Fruit fly (Drosophila melanogaster): Measurements from ENCODE around the gene Slc25A46b.
A peak's percentile ranks its signal among the peaks of the same experiment; 100 is the strongest.

The Slc25A46b gene

DNA sequence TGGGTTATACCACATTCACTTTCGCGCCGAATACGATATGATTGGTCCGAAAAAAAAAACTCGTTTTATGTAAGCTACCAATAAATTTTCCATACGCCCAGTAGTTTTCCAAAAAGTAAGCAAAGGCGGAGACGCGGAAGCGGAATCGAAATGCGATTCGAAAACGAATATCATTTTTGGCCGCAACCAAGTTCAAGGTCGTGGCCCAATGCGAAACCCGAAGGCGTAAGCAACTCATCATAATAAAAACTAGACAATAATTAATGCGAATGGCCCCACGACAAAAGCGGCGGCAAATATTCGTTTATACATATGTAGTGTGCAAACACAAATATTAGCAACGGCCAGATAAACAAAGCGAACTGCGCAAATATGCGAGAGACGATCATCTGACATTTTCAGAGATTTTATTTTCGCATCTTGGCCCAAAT is 40.1 kb downstream of the Slc25A46b start (continued):
- TF ChIP-seq PHDP (tag; optimal IDR thresholded peaks at IDR 0.05) (peak; percentile 38), wek (GFP tag; optimal IDR thresholded peaks at IDR 0.05) (no peak), vvl (GFP tag; IDR thresholded peaks at IDR 0.05) (peak; percentile 35; the same call in 1 of the 2 replicates), repo (GFP tag; optimal IDR thresholded peaks at IDR 0.05) (no peak), HLH54F (GFP tag; optimal IDR thresholded peaks at IDR 0.05) (peak; percentile 31), Adf1 (GFP tag; IDR thresholded peaks at IDR 0.05) (peak; percentile 38; the same call in 1 of the 2 replicates), CG16779 (GFP tag; IDR thresholded peaks at IDR 0.05) (0 out of 2 replicates have a peak, but pooled peaks have one; percentile 26), tx (GFP tag; optimal IDR thresholded peaks at IDR 0.05) (no peak), CG2712 (tag; optimal IDR thresholded peaks at IDR 0.05) (no peak), otp (GFP tag; IDR thresholded peaks at IDR 0.05) (0 out of 3 replicates have a peak, but pooled peaks have one; percentile 10), prd (optimal IDR thresholded peaks at IDR 0.05) (no peak), prd (GFP tag; IDR thresholded peaks at IDR 0.05) (no peak), CG33557 (GFP tag; optimal IDR thresholded peaks at IDR 0.05) (no peak), CG32532 (GFP tag; IDR thresholded peaks at IDR 0.05) (peak; percentile 37; the same call in 1 of the 2 replicates), pfk (GFP tag; optimal IDR thresholded peaks at IDR 0.05) (no peak), CG8290 (GFP tag; optimal IDR thresholded peaks at IDR 0.05) (no peak), CG8290 (tag; optimal IDR thresholded peaks at IDR 0.05) (peak in 1 of 2 experiments; percentile 70), CHES-1-like (GFP tag; optimal IDR thresholded peaks at IDR 0.05) (peak; percentile 61), CG13296 (GFP tag; optimal IDR thresholded peaks at IDR 0.05) (peak; percentile 37), CG18011 (GFP tag; optimal IDR thresholded peaks at IDR 0.05) (peak; percentile 51), hkb (optimal IDR thresholded peaks at IDR 0.05) (no peak), hkb (GFP tag; IDR thresholded peaks at IDR 0.05) (peak; percentile 29; the same call in 1 of the 2 replicates), ase (GFP tag; IDR thresholded peaks at IDR 0.05) (no peak), HmgZ (tag; optimal IDR thresholded peaks at IDR 0.05) (peak; percentile 12), CG12659 (GFP tag; optimal IDR thresholded peaks at IDR 0.05) (peak; percentile 27), az2 (GFP tag; optimal IDR thresholded peaks at IDR 0.05) (no peak), dm (GFP tag; optimal IDR thresholded peaks at IDR 0.05) (no peak), sd (tag; optimal IDR thresholded peaks at IDR 0.05) (peak; percentile 78), Dip3 (GFP tag; optimal IDR thresholded peaks at IDR 0.05) (peak; percentile 38), CG12299 (tag; optimal IDR thresholded peaks at IDR 0.05) (no peak), NFAT (GFP tag; IDR thresholded peaks at IDR 0.05) (peak; percentile 80; the same call in 1 of the 2 replicates), nau (GFP tag; optimal IDR thresholded peaks at IDR 0.05) (no peak), CG12236 (GFP tag; optimal IDR thresholded peaks at IDR 0.05) (no peak), gro (GFP tag; optimal IDR thresholded peaks at IDR 0.05) (peak; percentile 66), ewg (GFP tag; optimal IDR thresholded peaks at IDR 0.05) (no peak), CG31441 (GFP tag; IDR thresholded peaks at IDR 0.05) (no peak), pb (GFP tag; optimal IDR thresholded peaks at IDR 0.05) (no peak), phol (tag; optimal IDR thresholded peaks at IDR 0.05) (no peak), dpn (GFP tag; optimal IDR thresholded peaks at IDR 0.05) (peak in 1 of 2 experiments; percentile 43), slbo (GFP tag; IDR thresholded peaks at IDR 0.05) (no peak), Doc2 (GFP tag; IDR thresholded peaks at IDR 0.05) (no peak), shn (GFP tag; optimal IDR thresholded peaks at IDR 0.05) (peak; percentile 0), luna (GFP tag; optimal IDR thresholded peaks at IDR 0.05) (peak; percentile 25), CG1792 (GFP tag; optimal IDR thresholded peaks at IDR 0.05) (peak; percentile 57), Dbx (GFP tag; IDR thresholded peaks at IDR 0.05) (0 out of 3 replicates have a peak, but pooled peaks have one; percentile 52), fd3F (GFP tag; optimal IDR thresholded peaks at IDR 0.05) (no peak), maf-S (GFP tag; optimal IDR thresholded peaks at IDR 0.05) (no peak), CG13894 (tag; optimal IDR thresholded peaks at IDR 0.05) (peak; percentile 26), Fer1 (GFP tag; optimal IDR thresholded peaks at IDR 0.05) (peak; percentile 45), Poxn (GFP tag; IDR thresholded peaks at IDR 0.05) (no peak), Fer2 (tag; optimal IDR thresholded peaks at IDR 0.05) (no peak), H2.0 (GFP tag; IDR thresholded peaks at IDR 0.05) (no peak)

Measured in whole organism, embryonic.